Worm (Caenorhabditis elegans) whole organism, L3 larva: Measurements from ENCODE around the gene twk-49.

Experiments used
- ama-1 ChIP-seq: fragments of 150-350 bp; optimal IDR thresholded peaks from 2 replicates; lab custom pipeline; 2018
- ceh-28 ChIP-seq: fragments of 150-350 bp; optimal IDR thresholded peaks from 2 replicates; lab custom pipeline; 2014; ENCODE audit warnings: missing biosample characterization, missing genetic modification reagents, missing genetic modification characterization
- elt-2 ChIP-seq: sonication (generic microtip); optimal IDR thresholded peaks from 2 replicates; lab custom pipeline; 2016; ENCODE audit warnings: missing genetic modification reagents, mild to moderate bottlenecking, missing genetic modification characterization, missing compliant biosample characterization
- elt-3 ChIP-seq, 3 experiments: fragments of 150-350 bp in 1 of 3; sonication (generic microtip) in 2 of 3; optimal IDR thresholded peaks; 2 replicates in 2 of 3; 4 replicates in 1 of 3; lab custom pipeline; 2014 to 2017; ENCODE audit warnings: missing biosample characterization in 3 of 3, missing genetic modification characterization in 3 of 3
- fos-1 ChIP-seq: fragments of 150-350 bp; optimal IDR thresholded peaks from 2 replicates; lab custom pipeline; 2014; ENCODE audit warnings: missing biosample characterization, missing genetic modification characterization
- nhr-25 ChIP-seq: sonication (generic microtip); optimal IDR thresholded peaks from 2 replicates; lab custom pipeline; 2017; ENCODE audit warnings: missing biosample characterization, missing genetic modification characterization
- nhr-28 ChIP-seq: fragments of 150-350 bp; optimal IDR thresholded peaks from 2 replicates; lab custom pipeline; 2014; ENCODE audit warnings: missing biosample characterization, missing genetic modification characterization
- unc-62 ChIP-seq: fragments of 150-350 bp; sonication (generic microtip); optimal IDR thresholded peaks from 4 replicates; lab custom pipeline; 2014; ENCODE audit warnings: missing biosample characterization, missing genetic modification reagents, missing genetic modification characterization

ce11 chrII:6528629-6529028, 29.7 kb upstream of the twk-49 start, which contains the start of gene C56E6.4:
- TF ChIP-seq elt-2 (no peak), nhr-25 (tag; lab: Kevin White, UChicago) (no peak), ama-1 (lab: Kevin White, UChicago) (no peak), unc-62 (GFP tag; lab: Kevin White, UChicago) (no peak), fos-1 (no peak), elt-3 (tag; optimal IDR thresholded peaks at IDR 0.05; lab: Kevin White, UChicago) (no peak), ceh-28 (tag; lab: Kevin White, UChicago) (no peak), nhr-28 (no peak)
